Fruit fly (Drosophila melanogaster) whole organism, embryonic: ENCODE measurements around the gene shv.
A peak's percentile ranks its signal among the peaks of the same experiment; 100 is the strongest.

Experiments
- ATbp ChIP-seq: fragments of 200-800 bp; sonication (Bioruptor generic); optimal IDR thresholded peaks from 2 replicates; lab custom pipeline; 2017; ENCODE audit warnings: missing biosample characterization, mild to moderate bottlenecking, missing genetic modification characterization, missing genetic modification reagents
- B-H2 ChIP-seq: fragments of 200-800 bp; sonication (Bioruptor generic); optimal IDR thresholded peaks from 2 replicates; lab custom pipeline; 2018; ENCODE audit warnings: missing biosample characterization, mild to moderate bottlenecking, missing genetic modification characterization
- Bdp1 ChIP-seq: fragments of 200-800 bp; sonication (Bioruptor generic); optimal IDR thresholded peaks from 3 replicates; lab custom pipeline; 2016; ENCODE audit warnings: missing biosample characterization, missing genetic modification characterization
- CG10147 ChIP-seq: fragments of 200-800 bp; sonication (Bioruptor generic); optimal IDR thresholded peaks from 2 replicates; lab custom pipeline; 2019; ENCODE audit warnings: missing biosample characterization, mild to moderate bottlenecking, missing genetic modification characterization, moderate library complexity
- CG10274 ChIP-seq: fragments of 200-800 bp; sonication (Bioruptor generic); optimal IDR thresholded peaks from 3 replicates; lab custom pipeline; 2017; ENCODE audit warnings: missing biosample characterization, mild to moderate bottlenecking, missing genetic modification characterization
- CG10565 ChIP-seq: fragments of 200-800 bp; sonication (Bioruptor generic); optimal IDR thresholded peaks from 3 replicates; lab custom pipeline; 2016; ENCODE audit warnings: missing biosample characterization, mild to moderate bottlenecking, missing genetic modification characterization
- CG11093 ChIP-seq: fragments of 200-800 bp; sonication (Bioruptor generic); IDR thresholded peaks from 3 replicates; pipeline ENCODE4 v1.3.6; 2022; ENCODE audit warnings: missing biosample characterization, missing genetic modification characterization
- CG11504 ChIP-seq: fragments of 200-800 bp; sonication (Bioruptor generic); optimal IDR thresholded peaks from 3 replicates; lab custom pipeline; 2019; ENCODE audit warnings: missing biosample characterization, mild to moderate bottlenecking, missing genetic modification characterization, moderate library complexity
- CG11723 ChIP-seq: fragments of 200-800 bp; sonication (Bioruptor generic); optimal IDR thresholded peaks from 2 replicates; lab custom pipeline; 2017; ENCODE audit warnings: missing biosample characterization, mild to moderate bottlenecking, missing genetic modification characterization
- CG12219 ChIP-seq: fragments of 200-800 bp; sonication (Bioruptor generic); optimal IDR thresholded peaks from 3 replicates; lab custom pipeline; 2018; ENCODE audit warnings: missing biosample characterization, mild to moderate bottlenecking, missing genetic modification characterization
- CG12391 ChIP-seq: fragments of 200-800 bp; sonication (Bioruptor generic); optimal IDR thresholded peaks from 3 replicates; lab custom pipeline; 2018; ENCODE audit warnings: missing biosample characterization, mild to moderate bottlenecking, missing genetic modification characterization, moderate library complexity
- CG14050 ChIP-seq: fragments of 200-800 bp; sonication (Bioruptor generic); IDR thresholded peaks from 3 replicates; pipeline ENCODE4 v1.3.6; 2022; ENCODE audit warnings: missing biosample characterization, missing genetic modification characterization
- CG16863 ChIP-seq: fragments of 200-800 bp; sonication (Bioruptor generic); optimal IDR thresholded peaks from 3 replicates; lab custom pipeline; 2016; ENCODE audit warnings: missing biosample characterization, missing genetic modification characterization
- CG17568 ChIP-seq: fragments of 200-800 bp; sonication (Bioruptor generic); optimal IDR thresholded peaks from 2 replicates; lab custom pipeline; 2018; ENCODE audit warnings: missing biosample characterization, mild to moderate bottlenecking, missing genetic modification characterization, moderate library complexity
- CG1832 ChIP-seq: fragments of 200-800 bp; sonication (Bioruptor generic); optimal IDR thresholded peaks from 2 replicates; lab custom pipeline; 2017; ENCODE audit warnings: missing biosample characterization, mild to moderate bottlenecking, missing genetic modification characterization, inconsistent platforms
- CG31441 ChIP-seq: fragments of 200-800 bp; sonication (Bioruptor generic); IDR thresholded peaks from 2 replicates; pipeline ENCODE4 v1.3.6; 2022; ENCODE audit warnings: missing biosample characterization, missing genetic modification characterization
- CG33557 ChIP-seq: fragments of 200-800 bp; sonication (Bioruptor generic); optimal IDR thresholded peaks from 2 replicates; lab custom pipeline; 2019; ENCODE audit warnings: missing biosample characterization, mild to moderate bottlenecking, missing genetic modification characterization, moderate library complexity
- CG4360 ChIP-seq: fragments of 200-800 bp; sonication (Bioruptor generic); IDR thresholded peaks from 2 replicates; pipeline ENCODE4 v1.3.6; 2022; ENCODE audit warnings: missing biosample characterization, missing genetic modification characterization
- CG7745 ChIP-seq: fragments of 200-800 bp; sonication (Bioruptor generic); optimal IDR thresholded peaks from 2 replicates; lab custom pipeline; 2018; ENCODE audit warnings: missing biosample characterization, mild to moderate bottlenecking, missing genetic modification characterization, moderate library complexity
- CG8478 ChIP-seq: fragments of >200 bp; optimal IDR thresholded peaks from 2 replicates; lab custom pipeline; 2018
- Dfd ChIP-seq, 2 experiments: fragments of >200 bp; optimal IDR thresholded peaks; 2 replicates each; lab custom pipeline; 2017; ENCODE audit warnings: missing biosample characterization in 2 of 2, missing genetic modification characterization in 2 of 2
- Drgx ChIP-seq: fragments of 200-800 bp; sonication (Bioruptor generic); IDR thresholded peaks from 2 replicates; pipeline ENCODE4 v1.3.6; 2022; ENCODE audit warnings: missing biosample characterization, missing genetic modification characterization
- Gsc ChIP-seq: fragments of 200-800 bp; sonication (Bioruptor generic); IDR thresholded peaks from 2 replicates; pipeline ENCODE4 v1.3.6; 2022; ENCODE audit warnings: missing biosample characterization, missing genetic modification characterization
- Gug ChIP-seq: fragments of 200-800 bp; sonication (Bioruptor generic); IDR thresholded peaks from 4 replicates; pipeline ENCODE4 v1.3.6; 2022; ENCODE audit warnings: missing biosample characterization, missing genetic modification characterization
- Lim3 ChIP-seq: fragments of 200-800 bp; sonication (Bioruptor generic); IDR thresholded peaks from 2 replicates; pipeline ENCODE4 v1.3.6; 2022; ENCODE audit warnings: missing biosample characterization, missing genetic modification characterization
- Mrtf ChIP-seq: fragments of 200-800 bp; sonication (Bioruptor generic); IDR thresholded peaks from 3 replicates; pipeline ENCODE4 v1.3.6; 2022; ENCODE audit warnings: missing biosample characterization, missing genetic modification characterization
- NC2β ChIP-seq: fragments of 200-800 bp; sonication (Bioruptor generic); optimal IDR thresholded peaks from 2 replicates; lab custom pipeline; 2016; ENCODE audit warnings: missing biosample characterization, missing genetic modification characterization
- Optix ChIP-seq: fragments of 200-800 bp; sonication (Bioruptor generic); IDR thresholded peaks from 3 replicates; pipeline ENCODE4 v1.3.6; 2022; ENCODE audit warnings: missing biosample characterization, missing genetic modification characterization
- Xrp1 ChIP-seq: fragments of 200-800 bp; sonication (Bioruptor generic); IDR thresholded peaks from 2 replicates; pipeline ENCODE4 v1.3.6; 2022; ENCODE audit warnings: missing biosample characterization, missing genetic modification characterization
- aop ChIP-seq: fragments of 200-800 bp; sonication (Bioruptor generic); IDR thresholded peaks from 2 replicates; pipeline ENCODE4 v1.3.6; 2022; ENCODE audit warnings: missing biosample characterization, missing genetic modification characterization
- ase ChIP-seq: fragments of 200-800 bp; sonication (Bioruptor generic); IDR thresholded peaks from 3 replicates; pipeline ENCODE4 v1.3.6; 2022; ENCODE audit warnings: missing biosample characterization, missing genetic modification characterization
- ato ChIP-seq: fragments of 200-800 bp; sonication (Bioruptor generic); IDR thresholded peaks from 2 replicates; pipeline ENCODE4 v1.3.6; 2022; ENCODE audit warnings: missing biosample characterization, missing genetic modification characterization; ENCODE audit not compliant: partially characterized antibody
- bab2 ChIP-seq: fragments of 200-800 bp; sonication (Bioruptor generic); optimal IDR thresholded peaks from 2 replicates; lab custom pipeline; 2016; ENCODE audit warnings: missing biosample characterization, missing genetic modification characterization
- caup ChIP-seq: fragments of 200-800 bp; sonication (Bioruptor generic); optimal IDR thresholded peaks from 3 replicates; lab custom pipeline; 2017; ENCODE audit warnings: missing biosample characterization, mild to moderate bottlenecking, missing genetic modification characterization, moderate library complexity; ENCODE audit not compliant: severe bottlenecking
- chif ChIP-seq, 2 experiments: fragments of 200-800 bp; sonication (Bioruptor generic); optimal IDR thresholded peaks; 3 replicates each; lab custom pipeline; 2016; ENCODE audit warnings: missing biosample characterization in 2 of 2, missing genetic modification characterization in 2 of 2
- disco-r ChIP-seq: fragments of 200-800 bp; sonication (Bioruptor generic); optimal IDR thresholded peaks from 2 replicates; lab custom pipeline; 2016; ENCODE audit warnings: missing biosample characterization, missing genetic modification characterization
- dmrt99B ChIP-seq: fragments of 200-800 bp; sonication (Bioruptor generic); optimal IDR thresholded peaks from 2 replicates; lab custom pipeline; 2018; ENCODE audit warnings: missing biosample characterization, mild to moderate bottlenecking, missing genetic modification characterization, moderate library complexity
- emc ChIP-seq: fragments of 200-800 bp; sonication (Bioruptor generic); optimal IDR thresholded peaks from 2 replicates; lab custom pipeline; 2016; ENCODE audit warnings: missing biosample characterization, missing genetic modification characterization
- fd64A ChIP-seq: fragments of 200-800 bp; sonication (Bioruptor generic); optimal IDR thresholded peaks from 3 replicates; lab custom pipeline; 2018; ENCODE audit warnings: missing biosample characterization, mild to moderate bottlenecking, missing genetic modification characterization
- gcm ChIP-seq: fragments of 200-800 bp; sonication (Bioruptor generic); optimal IDR thresholded peaks from 2 replicates; lab custom pipeline; 2019; ENCODE audit warnings: missing biosample characterization, mild to moderate bottlenecking, missing genetic modification characterization, moderate library complexity
- inv ChIP-seq: fragments of 200-800 bp; sonication (Bioruptor generic); IDR thresholded peaks from 2 replicates; pipeline ENCODE4 v1.3.6; 2022; ENCODE audit warnings: missing biosample characterization, missing genetic modification characterization; ENCODE audit not compliant: partially characterized antibody
- jigr1 ChIP-seq: fragments of 200-800 bp; sonication (Bioruptor generic); IDR thresholded peaks from 3 replicates; pipeline ENCODE4 v1.3.6; 2022; ENCODE audit warnings: missing biosample characterization, missing genetic modification characterization
- kah ChIP-seq: fragments of 200-800 bp; sonication (Bioruptor generic); optimal IDR thresholded peaks from 2 replicates; lab custom pipeline; 2018; ENCODE audit warnings: missing biosample characterization, mild to moderate bottlenecking, missing genetic modification characterization
- kni ChIP-seq: fragments of 200-800 bp; sonication (Bioruptor generic); optimal IDR thresholded peaks from 3 replicates; lab custom pipeline; 2017; ENCODE audit warnings: mild to moderate bottlenecking, missing biosample characterization, missing genetic modification reagents, missing genetic modification characterization
- lab ChIP-seq: fragments of 200-800 bp; sonication (Bioruptor generic); optimal IDR thresholded peaks from 3 replicates; lab custom pipeline; 2017; ENCODE audit warnings: missing biosample characterization, missing genetic modification characterization, mild to moderate bottlenecking, moderate library complexity, missing genetic modification reagents
- lbe ChIP-seq: fragments of 200-800 bp; sonication (Bioruptor generic); optimal IDR thresholded peaks from 2 replicates; lab custom pipeline; 2016; ENCODE audit warnings: missing biosample characterization, mild to moderate bottlenecking, missing genetic modification characterization
- mam ChIP-seq: fragments of 200-800 bp; sonication (Bioruptor generic); optimal IDR thresholded peaks from 3 replicates; lab custom pipeline; 2016; ENCODE audit warnings: missing biosample characterization, missing genetic modification characterization
- pnt ChIP-seq: fragments of 200-800 bp; sonication (Bioruptor generic); optimal IDR thresholded peaks from 3 replicates; lab custom pipeline; 2016; ENCODE audit warnings: missing biosample characterization, missing genetic modification characterization
- scrt ChIP-seq: fragments of 200-800 bp; sonication (Bioruptor generic); optimal IDR thresholded peaks from 2 replicates; lab custom pipeline; 2018; ENCODE audit warnings: missing biosample characterization, mild to moderate bottlenecking, missing genetic modification characterization, moderate library complexity
- slou ChIP-seq: fragments of 200-800 bp; sonication (Bioruptor generic); optimal IDR thresholded peaks from 3 replicates; lab custom pipeline; 2016; ENCODE audit warnings: missing biosample characterization, missing genetic modification characterization

shv gene

dm6 chr2L:497657-498473 is 45.0 kb downstream of the shv start (continued):
- no peak for TF ChIP-seq CG8478 (lab: Kevin White, UChicago)
- TF ChIP-seq Lim3 (GFP tag; lab: Robert Waterston, UW): no peak
- no peak for TF ChIP-seq bab2 (GFP tag; lab: Kevin White, UChicago)
- no peak for TF ChIP-seq slou (GFP tag; lab: Kevin White, UChicago)
- no peak for TF ChIP-seq mam
- TF ChIP-seq ase (GFP tag; lab: Robert Waterston, UW): no peak
- TF ChIP-seq Gsc (GFP tag; lab: Robert Waterston, UW): no peak
- TF ChIP-seq fd64A (GFP tag; lab: Kevin White, UChicago): no peak
- TF ChIP-seq dmrt99B (tag; lab: Kevin White, UChicago): no peak
- no peak for TF ChIP-seq disco-r (GFP tag; lab: Kevin White, UChicago)
- no peak for TF ChIP-seq CG10147 (GFP tag; lab: Kevin White, UChicago)
- no peak for TF ChIP-seq CG16863 (GFP tag; lab: Kevin White, UChicago)
- TF ChIP-seq CG12219 (GFP tag; lab: Kevin White, UChicago): no peak
- no peak for TF ChIP-seq gcm
- peak; percentile 13 for TF ChIP-seq CG12391
- TF ChIP-seq kah (GFP tag; lab: Kevin White, UChicago): no peak
- no peak for TF ChIP-seq CG11723 (GFP tag; lab: Kevin White, UChicago)
- no peak for TF ChIP-seq NC2β (GFP tag; lab: Kevin White, UChicago)
- TF ChIP-seq pnt (GFP tag; lab: Kevin White, UChicago): no peak
- TF ChIP-seq CG4360: no peak
- TF ChIP-seq aop: no peak
- no peak for TF ChIP-seq CG33557 (GFP tag; lab: Kevin White, UChicago)
- TF ChIP-seq CG11504: no peak
- no peak for TF ChIP-seq jigr1 (GFP tag; lab: Robert Waterston, UW)
- TF ChIP-seq Bdp1 (GFP tag; lab: Kevin White, UChicago): no peak
- no peak for TF ChIP-seq Drgx (GFP tag; lab: Robert Waterston, UW)
- TF ChIP-seq CG31441: no peak
- peak; percentile 23 for TF ChIP-seq lab
- TF ChIP-seq ATbp (GFP tag; lab: Kevin White, UChicago): peak; percentile 23
- TF ChIP-seq CG11093: no peak
- no peak for TF ChIP-seq CG1832 (GFP tag; lab: Kevin White, UChicago)
- no peak for TF ChIP-seq lbe
- no peak for TF ChIP-seq CG17568
- no peak for TF ChIP-seq inv
- no peak for TF ChIP-seq CG10565 (GFP tag; lab: Kevin White, UChicago)
- peak; percentile 75 for TF ChIP-seq CG7745 (tag; lab: Kevin White, UChicago)
- no peak for TF ChIP-seq Dfd (GFP tag; optimal IDR thresholded peaks at IDR 0.05; lab: Kevin White, UChicago)
- TF ChIP-seq scrt (GFP tag; lab: Kevin White, UChicago): no peak
- peak in 1 of 2 experiments; percentile 19 for TF ChIP-seq chif (GFP tag; optimal IDR thresholded peaks at IDR 0.05; lab: Kevin White, UChicago)
- TF ChIP-seq emc: no peak
- no peak for TF ChIP-seq Gug (GFP tag; lab: Robert Waterston, UW)
- TF ChIP-seq Optix (GFP tag; lab: Robert Waterston, UW): 0 out of 3 replicates have a peak, but pooled peaks have one; percentile 23
- no peak for TF ChIP-seq B-H2
- TF ChIP-seq CG14050 (GFP tag; lab: Robert Waterston, UW): no peak
- TF ChIP-seq ato (GFP tag; lab: Robert Waterston, UW): no peak
- TF ChIP-seq CG10274 (GFP tag; lab: Kevin White, UChicago): no peak
- TF ChIP-seq Xrp1 (GFP tag; lab: Robert Waterston, UW): no peak
- no peak for TF ChIP-seq Mrtf
- peak; percentile 2 for TF ChIP-seq caup (GFP tag; lab: Kevin White, UChicago)
- TF ChIP-seq kni (GFP tag; lab: Kevin White, UChicago): no peak
